Fruit fly (Drosophila melanogaster) whole organism, wandering third instar larva: ENCODE measurements around the gene CAH1.

Experiments
- Abd-B ChIP-seq: fragments of >200 bp; optimal IDR thresholded peaks from 2 replicates; lab custom pipeline; 2017; ENCODE audit warnings: missing biosample characterization, missing genetic modification characterization
- HLH106 ChIP-seq: fragments of 200-800 bp; optimal IDR thresholded peaks from 3 replicates; lab custom pipeline; 2019; ENCODE audit warnings: missing biosample characterization, mild to moderate bottlenecking, missing genetic modification characterization, moderate library complexity
- Hr78 ChIP-seq: fragments of >200 bp; optimal IDR thresholded peaks from 2 replicates; lab custom pipeline; 2017; ENCODE audit warnings: missing biosample characterization, missing genetic modification characterization
- Mio ChIP-seq: sonication (Bioruptor generic); optimal IDR thresholded peaks from 2 replicates; lab custom pipeline; 2016; ENCODE audit warnings: missing biosample characterization, missing genetic modification characterization
- Rel ChIP-seq, 2 experiments: fragments of 200-800 bp; sonication (Bioruptor generic) in 1 of 2; optimal IDR thresholded peaks; 2 replicates in 1 of 2; 3 replicates in 1 of 2; lab custom pipeline; 2016 to 2019; ENCODE audit warnings: mild to moderate bottlenecking in 2 of 2, missing biosample characterization in 2 of 2, missing genetic modification characterization in 2 of 2, moderate library complexity in 1 of 2
- Vsx2 ChIP-seq: fragments of 200-300, 225-300 bp; sonication (Bioruptor generic); optimal IDR thresholded peaks from 2 replicates; lab custom pipeline; 2018; ENCODE audit warnings: missing biosample characterization, missing genetic modification characterization; ENCODE audit not compliant: partially characterized antibody
- foxo ChIP-seq, 2 experiments: fragments of 200-800 bp; sonication (Bioruptor generic); optimal IDR thresholded peaks; 2 replicates in 1 of 2; 3 replicates in 1 of 2; lab custom pipeline; 2016 to 2017; ENCODE audit warnings: missing biosample characterization in 2 of 2, missing genetic modification characterization in 2 of 2
- h ChIP-seq: fragments of 200-800 bp; sonication (Bioruptor generic); optimal IDR thresholded peaks from 3 replicates; lab custom pipeline; 2016; ENCODE audit warnings: missing biosample characterization, mild to moderate bottlenecking, missing genetic modification characterization
- psq ChIP-seq: fragments of 200-800 bp; sonication (Bioruptor generic); optimal IDR thresholded peaks from 3 replicates; lab custom pipeline; 2017; ENCODE audit warnings: missing biosample characterization, mild to moderate bottlenecking, missing genetic modification characterization, moderate library complexity
- rgr ChIP-seq: fragments of 200-800 bp; sonication (Bioruptor generic); optimal IDR thresholded peaks from 3 replicates; lab custom pipeline; 2016; ENCODE audit warnings: missing biosample characterization, mild to moderate bottlenecking, missing genetic modification characterization
- sv ChIP-seq: fragments of 200-800 bp; sonication (Bioruptor generic); optimal IDR thresholded peaks from 3 replicates; lab custom pipeline; 2016; ENCODE audit warnings: missing biosample characterization, missing genetic modification characterization
- tai ChIP-seq: sonication (Bioruptor generic); optimal IDR thresholded peaks from 2 replicates; lab custom pipeline; 2016; ENCODE audit warnings: missing biosample characterization, missing genetic modification characterization
- woc ChIP-seq: sonication (Bioruptor generic); optimal IDR thresholded peaks from 2 replicates; lab custom pipeline; 2016; ENCODE audit warnings: missing biosample characterization, mild to moderate bottlenecking, missing genetic modification characterization

CAH1 gene

DNA sequence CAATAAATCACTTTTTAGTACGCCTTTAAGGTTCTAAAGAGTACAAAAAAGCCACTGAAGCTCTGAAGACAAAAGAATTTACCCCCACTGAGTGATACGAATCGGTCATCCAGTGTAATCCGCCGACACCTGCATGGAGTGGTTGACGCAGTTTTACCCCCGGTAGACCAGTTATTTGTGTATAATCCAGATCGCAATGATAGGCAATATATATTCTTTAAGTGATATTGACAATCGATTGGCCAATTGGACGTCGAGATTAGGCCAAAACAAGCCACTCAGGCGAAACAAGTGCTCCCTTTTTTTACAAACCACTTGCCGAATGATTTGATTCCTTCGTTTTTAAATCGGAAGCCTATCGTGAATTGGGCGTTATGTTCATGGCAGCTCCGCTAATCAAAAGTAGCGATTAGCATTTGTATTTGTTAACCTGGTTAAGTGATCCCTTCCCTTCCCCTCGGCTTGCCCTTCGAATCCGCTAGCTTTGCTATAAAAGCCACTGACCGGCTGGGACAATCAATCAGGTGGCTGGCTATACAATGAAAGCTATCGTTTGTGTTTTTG lies 42.9 kb downstream of the CAH1 start, which contains the start of gene CG7916:
Gene CG7916, plus strand, starts transcription at position 514 of the 564 bp plus-strand sequence.
- TF ChIP-seq h (GFP tag; lab: Kevin White, UChicago): peak; percentile 27
- no peak for TF ChIP-seq Mio (GFP tag; lab: Kevin White, UChicago)
- TF ChIP-seq psq: no peak
- no peak for TF ChIP-seq sv (GFP tag; lab: Kevin White, UChicago)

DNA sequence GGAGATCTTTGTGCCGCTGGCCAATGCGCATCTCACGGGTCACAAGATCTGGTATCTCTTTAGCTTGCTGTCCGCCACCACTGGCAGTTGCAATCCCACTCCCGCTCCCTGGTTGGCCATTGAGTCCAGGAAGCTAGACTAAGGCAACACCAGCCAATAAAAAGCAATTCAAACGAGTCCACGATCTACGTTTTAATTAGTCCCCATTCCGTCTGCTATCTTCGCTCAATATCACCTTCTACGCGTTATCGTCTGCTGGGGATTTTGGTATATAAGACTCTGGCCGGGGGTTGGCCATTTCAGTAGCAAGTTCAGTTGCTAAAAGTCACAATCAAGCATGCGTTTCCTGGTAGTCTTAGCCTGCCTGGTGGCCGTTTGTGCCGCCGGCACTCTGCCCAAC lies 44.2 kb downstream of the CAH1 start, which contains the start of gene CG7953:
Gene CG7953, plus strand, starts transcription at position 301 of the 400 bp plus-strand sequence.
- no peak for TF ChIP-seq HLH106
- TF ChIP-seq Vsx2 (GFP tag; lab: Kevin White, UChicago): peak; percentile 3
- TF ChIP-seq tai (GFP tag; lab: Kevin White, UChicago): no peak
- no peak for TF ChIP-seq Rel (GFP tag; optimal IDR thresholded peaks at IDR 0.05; lab: Kevin White, UChicago)
- peak; percentile 70 for TF ChIP-seq Rel (tag; optimal IDR thresholded peaks at IDR 0.05; lab: Kevin White, UChicago)
- no peak for TF ChIP-seq Hr78 (GFP tag; lab: Kevin White, UChicago)
- TF ChIP-seq, all 38 proteins: peak for 2

DNA sequence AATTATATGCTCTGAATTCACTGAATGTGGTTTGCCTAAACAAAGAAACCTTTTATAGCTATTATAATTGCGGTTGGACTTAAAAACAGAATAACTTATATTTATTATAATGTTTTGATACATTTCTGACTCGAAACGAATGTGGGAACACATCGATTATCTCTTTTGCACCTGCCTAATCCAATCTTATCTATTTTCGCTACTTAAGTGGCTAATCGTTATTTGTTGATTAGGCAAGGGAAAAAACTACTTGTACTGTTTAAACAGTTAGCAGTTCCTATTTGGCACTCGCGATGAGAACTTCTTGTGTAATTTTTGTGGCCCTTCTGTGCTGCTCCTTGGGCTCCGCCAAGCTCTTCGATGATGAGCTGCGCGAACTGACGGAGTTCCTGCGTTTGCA lies 45.7 kb downstream of the CAH1 start, which contains the start of gene CG7968:
Gene CG7968, plus strand, starts transcription at position 276 of the 400 bp plus-strand sequence.
- TF ChIP-seq rgr (GFP tag; lab: Kevin White, UChicago): no peak
- TF ChIP-seq Abd-B: no peak
- no peak for TF ChIP-seq woc (GFP tag; lab: Kevin White, UChicago)

DNA sequence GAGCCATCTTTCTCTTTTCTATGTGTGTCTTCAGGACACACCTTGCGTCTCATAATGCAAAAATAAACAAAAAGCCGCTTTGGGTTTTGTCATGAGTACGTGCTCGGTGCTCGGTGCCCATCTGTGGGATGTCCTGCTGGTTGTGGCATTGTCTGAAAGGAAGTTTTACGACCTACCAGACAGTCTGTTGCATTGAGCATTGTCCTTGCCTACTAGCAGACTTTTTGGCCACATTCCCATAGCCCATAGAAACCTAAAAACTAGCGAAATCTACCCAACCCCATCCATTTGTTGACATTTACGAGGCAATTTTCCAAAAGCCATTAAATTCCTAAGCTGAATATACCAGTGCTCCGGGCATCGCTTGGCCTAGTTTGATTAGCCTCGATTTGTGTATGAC lies 47.7 kb downstream of the CAH1 start:
- no peak for TF ChIP-seq foxo (GFP tag; optimal IDR thresholded peaks at IDR 0.05; lab: Kevin White, UChicago)
